Fruit fly (Drosophila melanogaster): ENCODE data around the gene CG32444.

CG32444 gene

DNA sequence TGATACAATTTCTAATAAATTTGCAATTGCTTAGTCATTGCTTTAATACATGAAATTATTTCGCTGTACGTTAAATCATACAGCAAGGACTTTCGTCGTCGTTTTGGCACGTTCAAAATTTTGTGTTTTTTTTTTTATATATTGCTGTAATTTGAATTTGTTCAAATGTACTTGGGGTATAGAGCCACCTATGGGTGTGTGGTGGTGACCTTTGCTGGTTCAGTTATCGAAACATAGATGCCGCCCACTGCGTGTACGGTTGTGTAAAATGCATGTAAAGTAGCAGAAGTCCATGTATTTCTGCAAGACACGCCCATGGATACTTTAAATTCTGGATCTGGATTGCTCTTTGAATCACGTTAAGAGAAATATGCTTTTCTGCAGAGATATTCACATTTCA lies 32.5 kb upstream of the CG32444 start (continued):
- TF ChIP-seq HLH4C (GFP tag; IDR thresholded peaks at IDR 0.05; ENCODE audit: partially characterized antibody) (0 out of 3 replicates have a peak, but pooled peaks have one; percentile 17), mam (GFP tag; optimal IDR thresholded peaks at IDR 0.05) (peak; percentile 63), Lhr (GFP tag; optimal IDR thresholded peaks at IDR 0.05) (peak; percentile 87), CG1832 (GFP tag; optimal IDR thresholded peaks at IDR 0.05) (no peak), Hmr (GFP tag; optimal IDR thresholded peaks at IDR 0.05) (peak; percentile 52), Hr51 (GFP tag; optimal IDR thresholded peaks at IDR 0.05) (peak in 1 of 2 experiments; percentile 16), CG10267 (tag; optimal IDR thresholded peaks at IDR 0.05) (peak; percentile 54), CG1233 (GFP tag; optimal IDR thresholded peaks at IDR 0.05) (peak; percentile 30), gem (tag; optimal IDR thresholded peaks at IDR 0.05) (no peak), CG4424 (GFP tag; optimal IDR thresholded peaks at IDR 0.05) (peak; percentile 56), CG4707 (GFP tag; optimal IDR thresholded peaks at IDR 0.05) (no peak), ro (GFP tag; IDR thresholded peaks at IDR 0.05) (no peak), danr (GFP tag; IDR thresholded peaks at IDR 0.05) (peak; percentile 15; the same call in 1 of the 2 replicates), CG11085 (GFP tag; IDR thresholded peaks at IDR 0.05) (peak; percentile 42; the same call in 1 of the 2 replicates), Fer3 (tag; optimal IDR thresholded peaks at IDR 0.05) (no peak), CG12942 (GFP tag; optimal IDR thresholded peaks at IDR 0.05) (peak; percentile 35), bab2 (GFP tag; optimal IDR thresholded peaks at IDR 0.05) (peak; percentile 62), E2f1 (GFP tag; IDR thresholded peaks at IDR 0.05) (peak; percentile 67; the same call in 1 of the 2 replicates), wor (GFP tag; IDR thresholded peaks at IDR 0.05) (0 out of 2 replicates have a peak, but pooled peaks have one; percentile 17), CG33557 (GFP tag; optimal IDR thresholded peaks at IDR 0.05) (no peak), lola (GFP tag; optimal IDR thresholded peaks at IDR 0.05) (peak in 1 of 3 experiments; percentile 13), vnd (GFP tag; IDR thresholded peaks at IDR 0.05; ENCODE audit: partially characterized antibody) (0 out of 3 replicates have a peak, but pooled peaks have one; percentile 48), Dek (tag; optimal IDR thresholded peaks at IDR 0.05) (peak; percentile 28), ftz-f1 (GFP tag; optimal IDR thresholded peaks at IDR 0.05) (peak; percentile 67), CG18476 (GFP tag; optimal IDR thresholded peaks at IDR 0.05) (no peak), Dip2 (GFP tag; IDR thresholded peaks at IDR 0.05) (peak; percentile 99), ems (GFP tag; optimal IDR thresholded peaks at IDR 0.05) (peak; percentile 18), CrebB (tag; optimal IDR thresholded peaks at IDR 0.05) (no peak), CG43689 (GFP tag; IDR thresholded peaks at IDR 0.05) (no peak), CG16815 (GFP tag; optimal IDR thresholded peaks at IDR 0.05) (peak; percentile 33), CG42726 (GFP tag; IDR thresholded peaks at IDR 0.05; ENCODE audit: partially characterized antibody) (peak; percentile 84), Atf3 (GFP tag; optimal IDR thresholded peaks at IDR 0.05) (peak; percentile 46), scrt (GFP tag; optimal IDR thresholded peaks at IDR 0.05) (no peak), pita (GFP tag; optimal IDR thresholded peaks at IDR 0.05) (peak; percentile 50), Ets65A (GFP tag) (peak; percentile 96), Myb (GFP tag; optimal IDR thresholded peaks at IDR 0.05) (peak; percentile 78), sens (GFP tag) (peak; percentile 83), oc (tag; optimal IDR thresholded peaks at IDR 0.05) (no peak), CG14014 (GFP tag; IDR thresholded peaks at IDR 0.05) (0 out of 2 replicates have a peak, but pooled peaks have one; percentile 42), CG15601 (tag; optimal IDR thresholded peaks at IDR 0.05) (peak; percentile 19), CTCF (GFP tag; optimal IDR thresholded peaks at IDR 0.05) (peak; percentile 100), shn (GFP tag; optimal IDR thresholded peaks at IDR 0.05) (peak; percentile 62), CG17385 (GFP tag; optimal IDR thresholded peaks at IDR 0.05) (peak; percentile 23), vvl (GFP tag; IDR thresholded peaks at IDR 0.05) (peak; percentile 71; the same call in 1 of the 2 replicates), CG4617 (GFP tag; optimal IDR thresholded peaks at IDR 0.05; ENCODE audit: borderline replicate concordance) (peak; percentile 46), rib (GFP tag; IDR thresholded peaks at IDR 0.05) (peak; percentile 34; the same call in 1 of the 2 replicates), CG7928 (GFP tag; optimal IDR thresholded peaks at IDR 0.05) (no peak), crol (GFP tag; IDR thresholded peaks at IDR 0.05) (no peak), CG2712 (tag; optimal IDR thresholded peaks at IDR 0.05) (no peak), HmgD (GFP tag; optimal IDR thresholded peaks at IDR 0.05) (peak; percentile 94)
